Fruit fly (Drosophila melanogaster) whole organism, prepupa: ENCODE data around the gene Cpr65Av.

Experiments used
- Blimp-1 ChIP-seq: fragments of 200-800 bp; sonication (Bioruptor generic); optimal IDR thresholded peaks from 3 replicates; lab custom pipeline; 2017; ENCODE audit warnings: missing biosample characterization, missing genetic modification characterization, mild to moderate bottlenecking, moderate library complexity, missing genetic modification reagents
- CG10669 ChIP-seq: fragments of 200-800 bp; sonication (Bioruptor generic); optimal IDR thresholded peaks from 3 replicates; lab custom pipeline; 2018; ENCODE audit warnings: missing biosample characterization, mild to moderate bottlenecking, missing genetic modification characterization, moderate library complexity
- CG16779 ChIP-seq: fragments of 200-800 bp; sonication (Bioruptor generic); optimal IDR thresholded peaks from 3 replicates; lab custom pipeline; 2017; ENCODE audit warnings: missing biosample characterization, mild to moderate bottlenecking, missing genetic modification characterization
- CG3032 ChIP-seq: fragments of 200-800 bp; optimal IDR thresholded peaks from 2 replicates; lab custom pipeline; 2019; ENCODE audit warnings: missing biosample characterization, mild to moderate bottlenecking, missing genetic modification characterization, moderate library complexity
- CG6854 ChIP-seq: fragments of 200-800 bp; sonication (Bioruptor generic); optimal IDR thresholded peaks from 2 replicates; lab custom pipeline; 2017; ENCODE audit warnings: missing biosample characterization, mild to moderate bottlenecking, missing genetic modification characterization
- CG8119 ChIP-seq: fragments of 200-800 bp; sonication (Bioruptor generic); IDR thresholded peaks from 3 replicates; pipeline ENCODE4 v1.3.6; 2022; ENCODE audit warnings: missing biosample characterization, missing genetic modification characterization
- Eip78C ChIP-seq: fragments of 200-800 bp; sonication (Bioruptor generic); peaks from one replicate; lab custom pipeline; 2016; ENCODE audit warnings: missing biosample characterization, missing genetic modification characterization
- Met ChIP-seq: fragments of 200-800 bp; sonication (Bioruptor generic); optimal IDR thresholded peaks from 3 replicates; lab custom pipeline; 2016; ENCODE audit warnings: missing biosample characterization, missing genetic modification characterization
- Smox ChIP-seq: fragments of 200-800 bp; sonication (Bioruptor generic); optimal IDR thresholded peaks from 3 replicates; lab custom pipeline; 2016; ENCODE audit warnings: missing biosample characterization, missing genetic modification characterization
- achi ChIP-seq: fragments of 200-800 bp; sonication (Bioruptor generic); optimal IDR thresholded peaks from 3 replicates; lab custom pipeline; 2016; ENCODE audit warnings: missing biosample characterization, missing genetic modification characterization
- fkh ChIP-seq: fragments of 200-800 bp; sonication (Bioruptor generic); optimal IDR thresholded peaks from 3 replicates; lab custom pipeline; 2017; ENCODE audit warnings: missing biosample characterization, mild to moderate bottlenecking, missing genetic modification characterization, moderate library complexity
- lz ChIP-seq: fragments of 200-800 bp; sonication (Bioruptor generic); optimal IDR thresholded peaks from 3 replicates; lab custom pipeline; 2016; ENCODE audit warnings: missing biosample characterization, missing genetic modification characterization
- ss ChIP-seq, 2 experiments: fragments of 200-800 bp; sonication (Bioruptor generic); optimal IDR thresholded peaks; 2 replicates in 1 of 2; 3 replicates in 1 of 2; lab custom pipeline; 2017 to 2018; ENCODE audit warnings: mild to moderate bottlenecking in 2 of 2, missing biosample characterization in 2 of 2, missing genetic modification characterization in 2 of 2, moderate library complexity in 1 of 2

- no peak for TF ChIP-seq CG6854 (GFP tag; lab: Kevin White, UChicago)
- no peak for TF ChIP-seq CG8119 (GFP tag; lab: Robert Waterston, UW)
- TF ChIP-seq achi: no peak
- TF ChIP-seq CG10669 (GFP tag; lab: Kevin White, UChicago): no peak
- TF ChIP-seq Smox (GFP tag; lab: Kevin White, UChicago): no peak
- no peak for TF ChIP-seq Eip78C (GFP tag; lab: Kevin White, UChicago)
- peak; percentile 77 for TF ChIP-seq lz (GFP tag; lab: Kevin White, UChicago)
- no peak for TF ChIP-seq Met (GFP tag; lab: Kevin White, UChicago)
- TF ChIP-seq ss (GFP tag; optimal IDR thresholded peaks at IDR 0.05; lab: Kevin White, UChicago): no peak
- TF ChIP-seq CG3032 (tag; lab: Kevin White, UChicago): peak; percentile 78
- TF ChIP-seq fkh (GFP tag; lab: Kevin White, UChicago): peak; percentile 98
- TF ChIP-seq Blimp-1 (GFP tag; lab: Kevin White, UChicago): no peak
- TF ChIP-seq CG16779 (tag; lab: Kevin White, UChicago): no peak
Measured at dm6 chr3L:6181776-6182175, 42.0 kb upstream of the Cpr65Av start, which contains the start of gene CG10274.
